Fruit fly (Drosophila melanogaster): ENCODE data around the gene mri.

Gene mri

dm6 chr3L:165981-166788, 33.8 kb upstream of the mri start (continued):
- TF ChIP-seq amos (GFP tag; IDR thresholded peaks at IDR 0.05; ENCODE audit: partially characterized antibody) (0 out of 2 replicates have a peak, but pooled peaks have one; percentile 20), B-H2 (GFP tag; optimal IDR thresholded peaks at IDR 0.05) (no peak), fd96Cb (tag; optimal IDR thresholded peaks at IDR 0.05) (no peak), h (optimal IDR thresholded peaks at IDR 0.05) (no peak), Lpt (GFP tag; optimal IDR thresholded peaks at IDR 0.05) (no peak), abd-A (tag; optimal IDR thresholded peaks at IDR 0.05) (no peak), Fer2 (tag; optimal IDR thresholded peaks at IDR 0.05) (no peak), nerfin-1 (tag; optimal IDR thresholded peaks at IDR 0.05) (no peak), sc (optimal IDR thresholded peaks at IDR 0.05) (no peak), sc (GFP tag; optimal IDR thresholded peaks at IDR 0.05) (no peak), tio (GFP tag; optimal IDR thresholded peaks at IDR 0.05) (no peak), CG12769 (tag; optimal IDR thresholded peaks at IDR 0.05) (no peak), Atf-2 (GFP tag; optimal IDR thresholded peaks at IDR 0.05) (no peak), fd64A (GFP tag; optimal IDR thresholded peaks at IDR 0.05) (no peak), CG7271 (tag; optimal IDR thresholded peaks at IDR 0.05) (no peak), lmd (GFP tag; IDR thresholded peaks at IDR 0.05) (no peak), CG3065 (GFP tag; optimal IDR thresholded peaks at IDR 0.05) (no peak), Lhr (GFP tag; optimal IDR thresholded peaks at IDR 0.05) (no peak), Hsf (GFP tag; optimal IDR thresholded peaks at IDR 0.05) (no peak), hbn (GFP tag; IDR thresholded peaks at IDR 0.05; ENCODE audit: partially characterized antibody) (no peak), CG8944 (GFP tag; optimal IDR thresholded peaks at IDR 0.05) (no peak), Mad (GFP tag; optimal IDR thresholded peaks at IDR 0.05) (no peak), hb (GFP tag; IDR thresholded peaks at IDR 0.05; ENCODE audit: partially characterized antibody) (no peak), CG12942 (GFP tag; optimal IDR thresholded peaks at IDR 0.05) (no peak), Fer1 (GFP tag; optimal IDR thresholded peaks at IDR 0.05) (no peak), CG11085 (GFP tag; IDR thresholded peaks at IDR 0.05) (no peak), eyg (GFP tag; optimal IDR thresholded peaks at IDR 0.05) (no peak), NC2β (GFP tag; optimal IDR thresholded peaks at IDR 0.05) (no peak), sens-2 (GFP tag; IDR thresholded peaks at IDR 0.05) (no peak), CG4282 (GFP tag; optimal IDR thresholded peaks at IDR 0.05) (no peak), CG8388 (GFP tag; optimal IDR thresholded peaks at IDR 0.05) (peak; percentile 37), D (optimal IDR thresholded peaks at IDR 0.05) (no peak), D (GFP tag; optimal IDR thresholded peaks at IDR 0.05) (peak; percentile 27), CG30403 (GFP tag; optimal IDR thresholded peaks at IDR 0.05) (peak; percentile 8), otp (GFP tag; IDR thresholded peaks at IDR 0.05) (peak; percentile 44; the same call in 1 of the 3 replicates), CG34422 (GFP tag; IDR thresholded peaks at IDR 0.05) (no peak), CG9727 (GFP tag; optimal IDR thresholded peaks at IDR 0.05) (no peak), tin (GFP tag; optimal IDR thresholded peaks at IDR 0.05) (peak; percentile 17), dmrt11E (tag; optimal IDR thresholded peaks at IDR 0.05) (peak; percentile 41), CG1024 (GFP tag; IDR thresholded peaks at IDR 0.05) (no peak), CG11247 (GFP tag; IDR thresholded peaks at IDR 0.05) (no peak), CG32772 (GFP tag; IDR thresholded peaks at IDR 0.05) (no peak), CG4404 (GFP tag; IDR thresholded peaks at IDR 0.05) (no peak), mirr (GFP tag; optimal IDR thresholded peaks at IDR 0.05) (no peak), sens (GFP tag) (peak; percentile 61), psq (GFP tag; optimal IDR thresholded peaks at IDR 0.05) (no peak), phol (tag; optimal IDR thresholded peaks at IDR 0.05) (peak; percentile 30), Xbp1 (GFP tag; optimal IDR thresholded peaks at IDR 0.05) (peak; percentile 0), ranshi (GFP tag; IDR thresholded peaks at IDR 0.05) (no peak), mld (GFP tag; IDR thresholded peaks at IDR 0.05; ENCODE audit: partially characterized antibody) (no peak), CG10274 (GFP tag; optimal IDR thresholded peaks at IDR 0.05) (no peak)

Measured in whole organism, embryonic.